Fruit fly (Drosophila melanogaster) whole organism, embryonic: ENCODE measurements around the gene CG34276.

Experiments used
- Asciz ChIP-seq: fragments of 200-800 bp; sonication (Bioruptor generic); optimal IDR thresholded peaks from 2 replicates; lab custom pipeline; 2017; ENCODE audit warnings: missing biosample characterization, mild to moderate bottlenecking, missing genetic modification characterization, missing genetic modification reagents
- Doc3 ChIP-seq: fragments of 200-800 bp; sonication (Bioruptor generic); IDR thresholded peaks from 3 replicates; pipeline ENCODE4 v1.3.6; 2022; ENCODE audit warnings: missing biosample characterization, missing genetic modification characterization; ENCODE audit not compliant: partially characterized antibody
- Hsf ChIP-seq: fragments of 200-800 bp; sonication (Bioruptor generic); optimal IDR thresholded peaks from 3 replicates; lab custom pipeline; 2016; ENCODE audit warnings: missing biosample characterization, missing genetic modification characterization
- Neu2 ChIP-seq: fragments of 200-800 bp; sonication (Bioruptor generic); optimal IDR thresholded peaks from 3 replicates; lab custom pipeline; 2016; ENCODE audit warnings: missing biosample characterization, missing genetic modification characterization, borderline replicate concordance
- Nf-YC ChIP-seq: fragments of 200-800 bp; optimal IDR thresholded peaks from 3 replicates; lab custom pipeline; 2019; ENCODE audit warnings: missing biosample characterization, mild to moderate bottlenecking, missing genetic modification characterization, moderate library complexity
- insv ChIP-seq, 2 experiments: fragments of 200-800 bp; sonication (Bioruptor generic); optimal IDR thresholded peaks; 3 replicates each; lab custom pipeline; 2016 to 2018; ENCODE audit warnings: missing biosample characterization in 2 of 2, missing genetic modification characterization in 2 of 2
- toy ChIP-seq: fragments of 200-800 bp; sonication (Bioruptor generic); IDR thresholded peaks from 2 replicates; pipeline ENCODE4 v1.3.6; 2022; ENCODE audit warnings: missing biosample characterization, missing genetic modification characterization

DNA sequence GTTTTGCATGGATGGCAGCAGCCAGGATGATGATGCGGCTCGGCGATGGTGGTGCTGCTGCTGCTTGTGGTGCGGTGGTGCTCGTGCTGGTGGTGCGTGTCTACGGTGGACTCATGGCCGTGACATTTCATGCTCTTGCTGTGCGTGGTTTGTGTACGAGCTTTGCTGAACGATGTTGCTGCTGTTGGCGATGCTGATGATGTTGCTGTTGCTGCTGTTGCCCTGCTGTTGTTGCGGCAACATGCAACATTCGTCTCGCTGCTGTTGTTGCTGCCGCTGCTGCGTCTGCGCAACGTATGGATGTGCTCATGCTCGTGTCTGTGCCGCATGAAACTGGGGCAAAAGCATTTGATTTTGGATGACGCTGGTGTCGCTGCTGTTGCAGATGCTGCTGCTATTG lies 12.2 kb upstream of the CG34276 start:
- no peak for TF ChIP-seq insv (GFP tag; optimal IDR thresholded peaks at IDR 0.05; lab: Kevin White, UChicago)
- TF ChIP-seq Asciz (GFP tag; lab: Kevin White, UChicago), result no peak
- TF ChIP-seq toy, result no peak
- no peak for TF ChIP-seq Neu2 (GFP tag; lab: Kevin White, UChicago)
- no peak for TF ChIP-seq Nf-YC (tag; lab: Kevin White, UChicago)
- no peak for TF ChIP-seq Doc3 (GFP tag; lab: Robert Waterston, UW)
- no peak for TF ChIP-seq Hsf (GFP tag; lab: Kevin White, UChicago)
